Fruit fly (Drosophila melanogaster) whole organism, embryonic: ENCODE measurements around the gene Cdk5alpha.

Source experiments
- Aef1 ChIP-seq: fragments of 200-800 bp; sonication (Bioruptor generic); IDR thresholded peaks from 3 replicates; pipeline ENCODE4 v1.3.6; 2022; ENCODE audit warnings: missing biosample characterization, missing genetic modification characterization
- CG1603 ChIP-seq: fragments of 200-800 bp; sonication (Bioruptor generic); optimal IDR thresholded peaks from 2 replicates; lab custom pipeline; 2019; ENCODE audit warnings: missing biosample characterization, mild to moderate bottlenecking, missing genetic modification characterization, moderate library complexity
- CG2712 ChIP-seq: fragments of 200-800 bp; optimal IDR thresholded peaks from 3 replicates; lab custom pipeline; 2019; ENCODE audit warnings: missing biosample characterization, mild to moderate bottlenecking, missing genetic modification characterization, moderate library complexity
- CG34422 ChIP-seq: fragments of 200-800 bp; sonication (Bioruptor generic); IDR thresholded peaks from 3 replicates; pipeline ENCODE4 v1.3.6; 2022; ENCODE audit warnings: missing biosample characterization, missing genetic modification characterization
- Dref ChIP-seq: fragments of 200-800 bp; sonication (Bioruptor generic); IDR thresholded peaks from 2 replicates; pipeline ENCODE4 v1.3.6; 2022; ENCODE audit warnings: missing biosample characterization, missing genetic modification characterization
- Sry-δ ChIP-seq: fragments of 200-800 bp; sonication (Bioruptor generic); optimal IDR thresholded peaks from 2 replicates; lab custom pipeline; 2016; ENCODE audit warnings: missing biosample characterization, missing genetic modification characterization
- Trl ChIP-seq, 3 experiments: fragments of >200 bp in 2 of 3; fragments of 200-800 bp in 1 of 3; sonication (Bioruptor generic) in 1 of 3; optimal IDR thresholded peaks; 2 replicates in 1 of 3; 3 replicates in 2 of 3; lab custom pipeline; 2016 to 2017; ENCODE audit warnings: missing biosample characterization in 1 of 3, missing genetic modification characterization in 1 of 3
- cg ChIP-seq: fragments of 200-800 bp; sonication (Bioruptor generic); optimal IDR thresholded peaks from 3 replicates; lab custom pipeline; 2019; ENCODE audit warnings: missing biosample characterization, mild to moderate bottlenecking, missing genetic modification characterization, moderate library complexity
- emc ChIP-seq: fragments of 200-800 bp; sonication (Bioruptor generic); optimal IDR thresholded peaks from 2 replicates; lab custom pipeline; 2016; ENCODE audit warnings: missing biosample characterization, missing genetic modification characterization
- h ChIP-seq: fragments of >200 bp; optimal IDR thresholded peaks from 2 replicates; lab custom pipeline; 2017
- hbn ChIP-seq: fragments of 200-800 bp; sonication (Bioruptor generic); IDR thresholded peaks from 2 replicates; pipeline ENCODE4 v1.3.6; 2022; ENCODE audit warnings: missing biosample characterization, missing genetic modification characterization; ENCODE audit not compliant: partially characterized antibody
- jumu ChIP-seq: fragments of 200-800 bp; sonication (Bioruptor generic); optimal IDR thresholded peaks from 3 replicates; lab custom pipeline; 2016; ENCODE audit warnings: missing biosample characterization, missing genetic modification characterization
- sc ChIP-seq, 3 experiments: fragments of >200 bp in 2 of 3; fragments of 200-800 bp in 1 of 3; sonication (Bioruptor generic) in 1 of 3; optimal IDR thresholded peaks; 2 replicates in 2 of 3; 3 replicates in 1 of 3; lab custom pipeline; 2017; ENCODE audit warnings: mild to moderate bottlenecking in 1 of 3, missing biosample characterization in 1 of 3, missing genetic modification characterization in 1 of 3, missing genetic modification reagents in 1 of 3
- tup ChIP-seq: fragments of 200-800 bp; sonication (Bioruptor generic); optimal IDR thresholded peaks from 2 replicates; lab custom pipeline; 2016; ENCODE audit warnings: missing biosample characterization, mild to moderate bottlenecking, missing genetic modification characterization, moderate library complexity

dm6 chr2L:10331066-10331847, 20.5 kb upstream of the Cdk5alpha start, which contains the start of the genes Schip1 and Cox10:
- no peak for TF ChIP-seq tup (GFP tag; lab: Kevin White, UChicago)
- TF ChIP-seq CG34422, result no peak
- TF ChIP-seq sc (optimal IDR thresholded peaks at IDR 0.05; lab: Kevin White, UChicago), result no peak
- no peak for TF ChIP-seq sc (GFP tag; optimal IDR thresholded peaks at IDR 0.05; lab: Kevin White, UChicago)
- no peak for TF ChIP-seq Sry-δ (GFP tag; lab: Kevin White, UChicago)
- TF ChIP-seq emc (GFP tag; lab: Kevin White, UChicago), result no peak
- TF ChIP-seq CG1603 (tag; lab: Kevin White, UChicago), result peak; percentile 10
- peak; percentile 40 for TF ChIP-seq CG2712
- TF ChIP-seq Trl (optimal IDR thresholded peaks at IDR 0.05; lab: Kevin White, UChicago), result no peak
- no peak for TF ChIP-seq Trl (GFP tag; optimal IDR thresholded peaks at IDR 0.05; lab: Kevin White, UChicago)
- TF ChIP-seq Dref, result no peak
- TF ChIP-seq Aef1 (GFP tag; lab: Robert Waterston, UW), result no peak
- TF ChIP-seq h (lab: Kevin White, UChicago), result no peak
- no peak for TF ChIP-seq jumu (GFP tag; lab: Kevin White, UChicago)
- TF ChIP-seq hbn, result no peak
- TF ChIP-seq cg, result no peak
